Fruit fly (Drosophila melanogaster) Kc167 (cell line): ENCODE data around the gene inaF-C.

Experiments used
- Sin3A ChIP-seq: fragments of >200 bp; optimal IDR thresholded peaks from 2 replicates; lab custom pipeline; 2018; ENCODE audit warnings: missing external identifiers
- psq ChIP-seq: fragments of >200 bp; optimal IDR thresholded peaks from 2 replicates; lab custom pipeline; 2017; ENCODE audit warnings: missing external identifiers

DNA sequence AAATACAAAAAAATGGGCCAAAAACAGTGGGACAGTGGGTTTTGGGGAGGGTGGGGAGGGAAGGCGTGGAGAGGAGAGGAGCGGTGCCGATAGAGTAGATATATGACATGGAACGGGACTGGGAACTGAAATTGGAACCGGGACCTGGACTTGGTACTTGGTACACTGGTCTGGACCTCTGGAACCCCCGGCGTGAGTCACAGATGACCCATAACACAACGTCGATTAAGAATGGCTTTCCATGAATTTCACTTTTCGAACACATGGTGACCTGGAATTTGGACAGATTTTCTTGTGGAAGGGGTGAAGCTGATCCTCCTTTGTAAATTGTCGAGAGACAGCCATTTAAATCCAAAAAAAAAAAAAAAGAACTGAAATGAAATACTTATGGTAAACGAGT lies 44.9 kb downstream of the inaF-C start:
- no peak for TF ChIP-seq psq
- no peak for TF ChIP-seq Sin3A (lab: Kevin White, UChicago)
